Fruit fly (Drosophila melanogaster) whole organism, larva: ENCODE measurements around the gene CG9922.

Source experiments
- noc ChIP-seq: fragments of 200-800 bp; sonication (Bioruptor generic); optimal IDR thresholded peaks from 3 replicates; lab custom pipeline; 2019; ENCODE audit warnings: missing biosample characterization, mild to moderate bottlenecking, missing genetic modification characterization, moderate library complexity

Gene CG9922

DNA sequence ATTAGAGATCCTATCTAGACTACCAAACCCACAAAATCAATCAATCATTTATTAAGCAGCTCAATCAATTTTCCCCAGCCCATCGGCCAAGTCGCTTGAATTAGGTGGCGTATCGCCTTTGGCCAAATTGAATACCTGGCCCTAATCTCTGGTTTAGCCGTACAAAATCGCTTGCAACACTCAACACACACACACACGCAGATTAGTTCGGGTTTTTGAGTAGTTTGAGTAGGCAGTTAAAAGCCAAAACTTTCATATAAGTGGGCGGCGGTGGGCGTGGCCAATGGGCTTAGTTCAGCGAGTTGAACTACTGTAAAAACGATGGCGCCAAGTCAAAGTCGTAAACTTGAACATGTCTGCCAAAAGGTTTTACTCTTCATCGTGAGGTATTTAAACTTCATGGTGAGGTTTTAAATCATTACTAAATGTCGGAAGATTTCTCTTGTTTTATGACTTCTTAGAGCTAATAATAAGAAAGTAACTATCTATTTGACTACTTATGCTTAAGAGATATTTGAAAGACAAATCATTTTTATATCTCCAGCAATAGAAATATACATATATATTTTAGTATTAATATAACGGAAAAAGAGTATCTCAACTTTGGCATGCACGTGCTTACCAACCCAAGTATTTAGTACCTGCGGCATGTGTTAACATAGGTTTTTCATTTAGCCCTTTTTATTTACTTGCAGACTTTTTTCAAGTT, 34.8 kb downstream of the CG9922 start:
- TF ChIP-seq noc, result no peak

DNA sequence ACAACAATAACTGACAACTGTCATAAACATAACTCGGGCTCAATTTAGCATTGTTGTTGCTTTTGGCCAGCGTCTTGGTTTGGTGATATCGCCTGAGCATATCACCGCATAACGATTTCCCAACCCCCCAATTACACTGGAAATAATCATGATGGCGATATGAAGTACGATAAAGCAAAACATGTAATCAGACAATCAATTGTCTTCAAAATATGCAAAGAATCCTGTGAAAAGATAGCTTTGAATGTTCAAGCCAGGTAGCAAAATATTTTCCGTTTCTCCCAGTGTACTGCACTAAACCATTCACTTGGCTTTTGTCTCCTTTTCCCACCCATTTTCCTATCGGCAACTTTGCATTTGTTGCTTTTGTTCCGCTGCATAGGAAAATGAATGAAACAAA, 36.7 kb downstream of the CG9922 start:
- no peak for TF ChIP-seq noc

DNA sequence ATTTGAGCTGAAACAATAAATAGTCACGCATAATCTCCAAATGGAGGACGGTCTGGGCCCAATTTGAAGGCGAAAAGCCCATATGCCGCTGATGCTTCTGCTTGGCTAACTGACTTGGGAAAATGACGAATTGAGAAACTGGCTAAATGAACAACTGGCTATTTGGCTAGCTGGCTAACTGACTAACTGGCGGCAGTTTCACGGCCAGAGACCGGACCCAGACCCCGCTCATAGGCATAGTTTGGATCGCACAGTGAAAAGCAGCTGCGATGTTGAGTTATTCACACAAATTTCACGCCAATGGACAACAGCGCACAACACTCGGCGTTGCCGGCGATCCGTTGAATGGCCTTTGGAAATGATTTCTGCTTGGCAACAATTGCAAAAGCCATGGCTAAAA, 37.6 kb downstream of the CG9922 start:
- TF ChIP-seq noc, result no peak

DNA sequence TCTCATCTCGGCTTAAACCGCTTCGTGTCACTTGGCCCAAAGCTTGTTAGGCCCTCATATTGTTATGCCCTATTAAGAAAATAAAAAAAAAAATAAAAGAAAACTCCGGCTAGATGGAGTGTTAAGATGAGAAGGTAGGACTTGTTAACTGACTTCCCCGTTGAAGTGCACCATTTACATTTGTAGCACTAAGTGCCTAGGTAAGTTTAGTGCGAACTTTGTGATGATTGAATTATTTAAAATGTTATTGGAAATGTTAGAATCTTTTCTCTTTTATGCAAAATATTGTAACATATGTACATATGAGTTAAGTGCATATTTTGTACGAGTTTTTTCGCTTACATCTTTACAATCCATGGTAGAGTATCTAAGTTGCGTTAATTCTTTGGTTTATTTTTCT, 38.0 kb downstream of the CG9922 start:
- no peak for TF ChIP-seq noc

DNA sequence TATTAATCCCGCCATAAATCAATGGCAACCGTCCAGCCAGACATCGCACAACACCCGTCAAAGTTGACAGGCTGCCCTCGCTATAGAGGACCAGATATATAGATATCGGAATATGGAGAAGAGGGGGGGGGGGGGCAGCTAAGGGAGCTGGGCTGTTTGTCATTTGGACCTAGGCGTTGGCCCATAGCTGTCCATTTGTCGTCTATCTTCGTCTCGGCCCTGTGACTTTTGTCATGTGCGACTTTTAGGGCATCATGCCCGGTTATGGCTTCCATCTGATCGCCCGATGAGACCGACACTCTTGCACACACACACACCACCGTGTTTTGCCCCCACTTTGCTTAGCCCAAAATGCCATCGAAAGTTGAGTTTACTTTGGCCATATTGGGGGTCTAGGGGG, 38.4 kb downstream of the CG9922 start:
- no peak for TF ChIP-seq noc

DNA sequence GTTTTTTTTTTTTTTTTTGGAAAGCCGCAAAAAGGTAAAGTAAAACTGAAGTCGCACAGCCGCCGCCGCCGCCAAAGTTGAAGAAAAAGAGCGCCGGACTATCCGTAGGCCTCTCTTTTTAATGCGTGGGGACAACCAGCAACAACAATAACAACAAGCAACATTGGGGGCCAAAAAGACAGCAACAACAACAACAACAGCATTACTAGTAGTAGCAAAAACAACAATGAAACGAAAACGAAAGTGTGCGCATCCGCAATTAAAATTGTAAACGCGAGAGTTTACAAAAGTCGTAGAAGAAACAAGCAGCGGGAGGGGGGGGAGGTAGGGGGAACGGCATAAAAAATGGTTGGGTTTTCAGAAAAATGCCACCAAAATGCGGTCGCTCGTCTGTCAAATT, 40.3 kb downstream of the CG9922 start:
- no peak for TF ChIP-seq noc

DNA sequence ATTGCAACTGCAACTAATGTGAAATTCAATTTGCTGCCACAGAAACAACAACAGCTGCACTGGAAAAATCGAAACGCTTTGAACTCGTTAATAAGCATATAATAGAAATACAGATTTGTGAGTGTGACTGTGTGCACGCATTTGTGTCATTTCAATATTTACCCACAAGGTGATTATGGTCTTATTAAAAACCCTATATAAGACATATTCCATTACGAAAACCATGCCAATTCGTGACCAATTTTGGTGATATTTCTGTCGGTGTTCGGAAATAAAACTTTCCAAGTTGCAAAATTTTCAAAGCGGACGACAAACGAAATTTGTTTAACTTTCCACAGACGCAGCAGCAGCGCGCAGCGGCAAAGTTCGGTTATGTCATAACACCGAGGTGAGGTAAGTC, 40.8 kb downstream of the CG9922 start:
- TF ChIP-seq noc, result no peak

DNA sequence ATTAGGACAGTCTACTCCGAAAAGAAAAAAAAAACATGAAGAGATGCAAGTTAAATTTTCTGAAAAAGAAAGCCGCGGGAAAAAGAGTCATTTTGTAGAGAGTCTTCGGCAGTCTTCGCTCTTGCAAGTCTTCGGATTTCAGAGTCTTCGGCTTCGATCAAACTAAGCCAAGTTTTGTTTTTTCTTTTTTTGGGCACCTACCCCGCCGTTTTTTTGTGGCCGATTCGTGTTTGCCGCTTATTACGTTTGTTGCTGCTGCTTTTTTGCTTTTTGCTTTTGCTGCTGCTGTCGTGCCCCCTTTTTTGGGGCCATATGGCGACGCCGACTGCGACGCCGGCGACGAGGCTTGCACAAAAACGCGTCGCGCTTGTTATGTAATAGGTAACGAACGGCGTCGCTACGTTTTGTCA, 44.1 kb downstream of the CG9922 start:
- TF ChIP-seq noc, result no peak

DNA sequence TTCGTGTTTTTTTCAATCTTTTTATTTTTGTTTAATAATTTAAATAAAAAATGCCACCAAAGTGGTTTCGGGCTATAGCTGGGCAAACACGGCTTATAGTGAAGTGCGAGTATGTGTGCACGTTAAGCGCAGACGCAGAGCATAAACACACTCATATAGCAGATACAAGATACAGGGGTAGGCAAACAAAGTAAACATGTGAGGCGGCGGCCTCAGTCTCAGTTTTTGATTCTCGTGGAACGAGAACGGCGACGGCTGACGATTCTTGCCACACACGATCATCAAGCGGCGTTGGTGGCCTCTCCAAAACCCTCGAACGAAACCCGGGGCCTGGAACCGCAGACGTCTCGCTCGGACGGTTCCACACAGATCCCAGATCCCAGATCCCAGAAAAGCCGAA, 46.1 kb downstream of the CG9922 start:
- no peak for TF ChIP-seq noc

DNA sequence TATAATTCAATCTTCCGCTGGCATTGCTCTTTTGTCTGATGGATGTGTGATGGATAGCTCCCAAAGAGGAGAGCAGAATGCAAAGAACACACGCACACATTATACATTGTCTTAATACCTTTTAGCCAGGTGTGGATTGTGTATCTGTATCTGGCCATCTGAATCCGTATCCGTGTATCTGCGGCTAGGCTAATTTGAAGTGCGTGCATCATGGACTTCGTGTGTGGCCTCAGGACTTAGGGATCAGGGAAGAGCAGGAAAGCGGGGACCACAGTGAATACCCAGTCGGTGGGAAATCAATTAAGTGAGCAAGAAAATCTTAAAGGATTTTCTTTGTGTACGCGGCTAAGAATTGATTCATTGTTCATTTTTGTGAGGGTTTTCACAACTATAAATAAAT, 46.7 kb downstream of the CG9922 start:
- TF ChIP-seq noc, result no peak

DNA sequence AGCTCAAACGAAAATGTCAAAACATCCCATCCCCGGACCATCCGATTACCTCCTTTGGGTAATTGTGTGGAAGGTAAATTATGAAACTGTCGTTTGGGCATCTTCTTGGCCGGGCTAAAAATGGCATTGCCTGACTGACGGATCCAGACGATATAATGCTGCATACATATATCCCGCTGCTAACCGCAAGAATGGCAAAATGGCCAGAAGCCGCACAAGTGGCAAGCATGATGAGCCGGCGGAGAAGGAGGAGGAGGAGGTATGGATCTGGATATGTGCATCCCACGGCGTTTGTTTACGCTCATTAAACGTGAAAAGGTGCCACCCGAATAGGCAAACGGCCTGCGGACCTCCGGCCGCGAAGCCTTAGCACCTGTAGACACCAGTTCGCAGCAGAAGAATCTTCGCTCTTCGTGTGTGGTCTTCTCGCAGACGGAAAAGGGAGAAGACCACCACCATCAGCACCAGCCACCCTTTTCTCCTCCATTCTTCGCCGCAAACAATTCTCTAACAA, 47.2 kb downstream of the CG9922 start:
- TF ChIP-seq noc, result no peak

DNA sequence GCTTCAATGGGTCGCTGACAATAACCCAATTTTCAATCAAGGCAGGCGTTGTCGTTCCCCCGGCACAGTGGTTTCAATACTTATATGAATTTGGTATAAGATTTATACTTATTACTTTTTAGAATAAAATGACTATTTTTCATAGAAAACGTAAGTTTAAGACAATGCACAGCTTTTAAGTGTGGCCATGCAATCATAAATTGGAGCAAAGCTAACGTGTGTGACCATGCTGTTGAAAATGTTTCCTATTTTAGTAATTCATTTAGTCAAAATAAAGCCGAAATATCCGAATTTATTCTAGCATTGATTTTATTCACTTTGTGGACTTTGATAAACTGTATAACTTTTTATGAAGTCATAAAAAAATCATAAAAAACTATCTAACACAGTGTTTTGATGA, 49.5 kb downstream of the CG9922 start:
- no peak for TF ChIP-seq noc
